Worm (Caenorhabditis elegans): ENCODE data around the gene F43C11.7.

ce11 chrII:2363673-2364072 lies 28.0 kb downstream of the F43C11.7 start, which contains the start of gene F43C11.11:
- TF ChIP-seq egl-27 (tag; optimal IDR thresholded peaks at IDR 0.05), result no peak
- no peak for TF ChIP-seq snpc-4 (tag; optimal IDR thresholded peaks at IDR 0.05)
- no peak for TF ChIP-seq ama-1 (optimal IDR thresholded peaks at IDR 0.05)
- no peak for TF ChIP-seq ztf-11 (tag; optimal IDR thresholded peaks at IDR 0.05)
- TF ChIP-seq zag-1 (tag; optimal IDR thresholded peaks at IDR 0.05), result no peak
- no peak for TF ChIP-seq sea-2 (GFP tag; optimal IDR thresholded peaks at IDR 0.05)
- TF ChIP-seq elt-3 (tag; optimal IDR thresholded peaks at IDR 0.05), result no peak

Data from whole organism, L3 larva.